Worm (Caenorhabditis elegans) whole organism, young adult: ENCODE results near the gene inx-9.

ENCODE experiments used
- die-1 ChIP-seq: sonication (generic microtip); optimal IDR thresholded peaks from 2 replicates; lab custom pipeline; 2016; ENCODE audit warnings: missing genotype, mild to moderate bottlenecking, missing genetic modification characterization, missing compliant biosample characterization
- lir-1 ChIP-seq: fragments of 200-800 bp; sonication (Bioruptor generic); conservative IDR thresholded peaks from 2 replicates; pipeline ENCODE4 v1.3.6; 2022; ENCODE audit warnings: missing genetic modification reagents, missing genetic modification characterization, missing compliant biosample characterization

- TF ChIP-seq die-1 (tag; lab: Kevin White, UChicago) (no peak), lir-1 (no peak)
These were observed 41.1 kb downstream of the inx-9 start for ce11 chrIV:11717094-11717876.
